Fruit fly (Drosophila melanogaster) whole organism, embryonic: ENCODE results near the gene SamDC.
A peak's percentile ranks its signal among the peaks of the same experiment; 100 is the strongest.

Experiments
- Atf6 ChIP-seq: fragments of 200-800 bp; sonication (Bioruptor generic); IDR thresholded peaks from 2 replicates; pipeline ENCODE4 v1.3.6; 2022; ENCODE audit warnings: missing biosample characterization, missing genetic modification characterization
- CG11093 ChIP-seq: fragments of 200-800 bp; sonication (Bioruptor generic); IDR thresholded peaks from 3 replicates; pipeline ENCODE4 v1.3.6; 2022; ENCODE audit warnings: missing biosample characterization, missing genetic modification characterization
- CG12744 ChIP-seq: fragments of 200-800 bp; sonication (Bioruptor generic); optimal IDR thresholded peaks from 2 replicates; lab custom pipeline; 2016; ENCODE audit warnings: missing biosample characterization, missing genetic modification characterization
- CG17328 ChIP-seq: fragments of 200-800 bp; sonication (Bioruptor generic); IDR thresholded peaks from 2 replicates; pipeline ENCODE4 v1.3.6; 2022; ENCODE audit warnings: missing biosample characterization, missing genetic modification characterization
- CG33213 ChIP-seq: fragments of 200-800 bp; sonication (Bioruptor generic); optimal IDR thresholded peaks from 3 replicates; lab custom pipeline; 2016; ENCODE audit warnings: missing biosample characterization, missing genetic modification characterization
- CG7987 ChIP-seq: fragments of 200-800 bp; sonication (Bioruptor generic); optimal IDR thresholded peaks from 2 replicates; lab custom pipeline; 2018; ENCODE audit warnings: missing biosample characterization, mild to moderate bottlenecking, missing genetic modification characterization, moderate library complexity
- Hr39 ChIP-seq: fragments of >200 bp; optimal IDR thresholded peaks from 2 replicates; lab custom pipeline; 2017
- Optix ChIP-seq: fragments of 200-800 bp; sonication (Bioruptor generic); IDR thresholded peaks from 3 replicates; pipeline ENCODE4 v1.3.6; 2022; ENCODE audit warnings: missing biosample characterization, missing genetic modification characterization
- emc ChIP-seq: fragments of 200-800 bp; sonication (Bioruptor generic); optimal IDR thresholded peaks from 2 replicates; lab custom pipeline; 2016; ENCODE audit warnings: missing biosample characterization, missing genetic modification characterization

DNA sequence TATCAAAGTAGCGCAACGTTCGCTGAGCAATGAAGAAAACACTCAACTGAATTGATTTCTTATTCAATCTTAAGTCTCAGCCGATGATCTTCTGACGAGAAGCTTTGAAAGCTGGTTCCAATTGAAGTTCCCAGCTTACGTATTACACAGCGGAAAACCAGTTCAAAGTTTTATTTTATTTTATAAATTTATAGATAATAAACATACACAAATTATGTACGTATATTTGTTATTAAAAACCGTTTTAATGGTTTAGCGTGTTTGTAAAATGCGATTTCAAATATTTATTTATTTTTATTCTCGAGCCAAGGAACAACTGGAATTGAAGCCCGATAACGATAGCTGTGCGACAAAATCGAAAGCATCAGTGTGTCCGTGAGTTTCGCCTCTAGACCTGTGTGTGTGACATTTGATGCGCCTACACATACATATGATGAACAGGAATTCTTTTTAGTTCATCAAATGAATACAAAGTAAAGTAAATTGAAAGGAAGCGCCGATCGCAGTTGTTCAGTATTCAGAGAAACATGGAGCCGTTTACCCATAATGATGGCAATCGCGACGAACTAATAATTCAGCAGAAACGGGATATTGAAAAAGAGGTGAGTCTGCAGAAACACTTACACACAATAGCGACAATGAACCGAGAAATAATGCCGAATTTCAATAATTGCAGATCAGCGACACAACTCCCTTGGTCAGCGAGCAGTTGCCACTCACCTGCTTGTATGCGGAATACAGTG, 32.6 kb upstream of the SamDC start, which contains the start of the genes CG5390 and CG4968:
- no peak for TF ChIP-seq Optix (GFP tag; lab: Robert Waterston, UW)
- no peak for TF ChIP-seq Hr39 (lab: Kevin White, UChicago)
- TF ChIP-seq CG12744 (GFP tag; lab: Kevin White, UChicago) = no peak
- no peak for TF ChIP-seq emc
- peak; percentile 75; the same call in 1 of the 2 replicates for TF ChIP-seq Atf6 (GFP tag; lab: Robert Waterston, UW)
- peak; percentile 69 for TF ChIP-seq CG17328 (GFP tag; lab: Robert Waterston, UW)
- TF ChIP-seq CG7987 (GFP tag; lab: Kevin White, UChicago) = no peak
- no peak for TF ChIP-seq CG11093 (GFP tag; lab: Robert Waterston, UW)
- TF ChIP-seq CG33213 (GFP tag; lab: Kevin White, UChicago) = peak; percentile 22
